Worm (Caenorhabditis elegans) whole organism, L2 larva: ENCODE results near the gene R10H1.1.

Experiments used
- C34F6.9 ChIP-seq: fragments of 150-350 bp; optimal IDR thresholded peaks from 2 replicates; lab custom pipeline; 2014; ENCODE audit warnings: missing biosample characterization, missing genetic modification characterization
- F13H6.1 ChIP-seq: sonication (generic microtip); optimal IDR thresholded peaks from 2 replicates; lab custom pipeline; 2016; ENCODE audit warnings: missing genetic modification characterization, missing compliant biosample characterization
- R02D3.7 ChIP-seq: fragments of 150-350 bp; optimal IDR thresholded peaks from 2 replicates; lab custom pipeline; 2014; ENCODE audit warnings: missing biosample characterization, missing genetic modification characterization
- Y55F3AM.14 ChIP-seq: fragments of 200-800 bp; sonication (Bioruptor generic); optimal IDR thresholded peaks from 2 replicates; lab custom pipeline; 2018; ENCODE audit warnings: mild to moderate bottlenecking, missing genetic modification characterization, missing compliant biosample characterization
- alr-1 ChIP-seq: fragments of 150-350 bp; optimal IDR thresholded peaks from 2 replicates; lab custom pipeline; 2014; ENCODE audit warnings: missing biosample characterization, missing genetic modification characterization
- aly-2 ChIP-seq: fragments of 150-350 bp; optimal IDR thresholded peaks from 2 replicates; lab custom pipeline; 2014; ENCODE audit warnings: missing biosample characterization, missing genetic modification characterization
- ama-1 ChIP-seq: fragments of 150-350 bp; optimal IDR thresholded peaks from 2 replicates; lab custom pipeline; 2018; ENCODE audit warnings: inconsistent platforms
- blmp-1 ChIP-seq: sonication (generic microtip); optimal IDR thresholded peaks from 2 replicates; lab custom pipeline; 2017; ENCODE audit warnings: missing genetic modification characterization, mild to moderate bottlenecking, missing compliant biosample characterization, antibody characterized with exemption, moderate library complexity; ENCODE audit not compliant: insufficient read depth
- ceh-82 ChIP-seq: fragments of 150-350 bp; optimal IDR thresholded peaks from 2 replicates; lab custom pipeline; 2014; ENCODE audit warnings: missing biosample characterization, missing genetic modification characterization
- crh-2 ChIP-seq: sonication (generic microtip); optimal IDR thresholded peaks from 2 replicates; lab custom pipeline; 2017; ENCODE audit warnings: missing biosample characterization, missing genetic modification characterization
- dmd-4 ChIP-seq: sonication (generic microtip); optimal IDR thresholded peaks from 2 replicates; lab custom pipeline; 2017; ENCODE audit warnings: missing biosample characterization, missing genetic modification characterization
- egl-27 ChIP-seq: sonication (generic microtip); optimal IDR thresholded peaks from 3 replicates; lab custom pipeline; 2017; ENCODE audit warnings: missing biosample characterization, missing genetic modification reagents, missing genetic modification characterization
- elt-1 ChIP-seq: fragments of 150-350 bp; optimal IDR thresholded peaks from 2 replicates; lab custom pipeline; 2014; ENCODE audit warnings: missing biosample characterization, missing genetic modification characterization
- elt-3 ChIP-seq: sonication (generic microtip); optimal IDR thresholded peaks from 2 replicates; lab custom pipeline; 2017; ENCODE audit warnings: missing biosample characterization, missing genetic modification characterization
- fos-1 ChIP-seq: fragments of 150-350 bp; optimal IDR thresholded peaks from 2 replicates; lab custom pipeline; 2014; ENCODE audit warnings: missing biosample characterization, missing genetic modification characterization
- gmeb-1 ChIP-seq: fragments of 150-350 bp; optimal IDR thresholded peaks from 2 replicates; lab custom pipeline; 2014; ENCODE audit warnings: missing biosample characterization, missing genetic modification characterization
- lin-11 ChIP-seq: fragments of 150-350 bp; sonication (generic microtip); optimal IDR thresholded peaks from 2 replicates; lab custom pipeline; 2014; ENCODE audit warnings: missing biosample characterization, missing genetic modification characterization, inconsistent platforms, mixed read lengths
- lin-13 ChIP-seq: fragments of 150-350 bp; optimal IDR thresholded peaks from 2 replicates; lab custom pipeline; 2014; ENCODE audit warnings: missing biosample characterization, missing genetic modification reagents, missing genetic modification characterization
- lin-39 ChIP-seq: fragments of 150-350 bp; optimal IDR thresholded peaks from 2 replicates; lab custom pipeline; 2014; ENCODE audit warnings: missing biosample characterization, missing genetic modification reagents, missing genetic modification characterization
- lsy-2 ChIP-seq, 2 experiments: fragments of 150-350 bp in 1 of 2; sonication (generic microtip) in 1 of 2; optimal IDR thresholded peaks; 2 replicates each; lab custom pipeline; 2014 to 2017; ENCODE audit warnings: missing biosample characterization in 2 of 2, missing genetic modification characterization in 2 of 2
- mab-5 ChIP-seq: fragments of 150-350 bp; optimal IDR thresholded peaks from 2 replicates; lab custom pipeline; 2014; ENCODE audit warnings: missing biosample characterization, missing genetic modification characterization
- mdl-1 ChIP-seq, 2 experiments: fragments of 150-350 bp in 1 of 2; sonication (generic microtip) in 1 of 2; optimal IDR thresholded peaks; 2 replicates each; lab custom pipeline; 2017; ENCODE audit warnings: missing biosample characterization in 2 of 2, missing genetic modification characterization in 2 of 2
- nhr-10 ChIP-seq: sonication (generic microtip); optimal IDR thresholded peaks from 2 replicates; lab custom pipeline; 2017; ENCODE audit warnings: missing biosample characterization, missing genetic modification characterization
- nhr-11 ChIP-seq: fragments of 150-350 bp; optimal IDR thresholded peaks from 2 replicates; lab custom pipeline; 2014; ENCODE audit warnings: missing biosample characterization, missing genetic modification characterization
- nhr-12 ChIP-seq: fragments of 150-350 bp; optimal IDR thresholded peaks from 2 replicates; lab custom pipeline; 2014; ENCODE audit warnings: missing biosample characterization, missing genetic modification characterization
- nhr-129 ChIP-seq: fragments of 150-350 bp; optimal IDR thresholded peaks from 2 replicates; lab custom pipeline; 2014; ENCODE audit warnings: missing biosample characterization, missing genetic modification characterization
- nhr-21 ChIP-seq: fragments of 150-350 bp; optimal IDR thresholded peaks from 2 replicates; lab custom pipeline; 2014; ENCODE audit warnings: missing biosample characterization, missing genetic modification characterization
- nhr-237 ChIP-seq: fragments of 150-350 bp; optimal IDR thresholded peaks from 2 replicates; lab custom pipeline; 2014; ENCODE audit warnings: missing biosample characterization, missing genetic modification characterization
- nhr-25 ChIP-seq: fragments of 150-350 bp; sonication (generic microtip); optimal IDR thresholded peaks from 3 replicates; lab custom pipeline; 2014; ENCODE audit warnings: missing biosample characterization, missing genetic modification characterization
- nhr-6 ChIP-seq: fragments of 150-350 bp; optimal IDR thresholded peaks from 2 replicates; lab custom pipeline; 2014; ENCODE audit warnings: missing biosample characterization, missing genetic modification characterization
- nhr-77 ChIP-seq: fragments of 150-350 bp; optimal IDR thresholded peaks from 2 replicates; lab custom pipeline; 2014; ENCODE audit warnings: missing biosample characterization, missing genetic modification characterization
- sem-4 ChIP-seq: fragments of 150-350 bp; optimal IDR thresholded peaks from 2 replicates; lab custom pipeline; 2014; ENCODE audit warnings: missing biosample characterization, missing genetic modification reagents, missing genetic modification characterization
- skn-1 ChIP-seq: sonication (generic microtip); optimal IDR thresholded peaks from 2 replicates; lab custom pipeline; 2017; ENCODE audit warnings: missing biosample characterization, missing genetic modification characterization
- sma-3 ChIP-seq: sonication (generic microtip); optimal IDR thresholded peaks from 2 replicates; lab custom pipeline; 2016; ENCODE audit warnings: missing genetic modification reagents, missing genetic modification characterization, missing compliant biosample characterization
- sma-9 ChIP-seq, 2 experiments: fragments of 150-350 bp in 1 of 2; sonication (generic microtip) in 1 of 2; optimal IDR thresholded peaks; 2 replicates each; lab custom pipeline; 2014 to 2016; ENCODE audit warnings: missing genetic modification characterization in 2 of 2, mild to moderate bottlenecking in 1 of 2, missing biosample characterization in 1 of 2, missing compliant biosample characterization in 1 of 2, missing genetic modification reagents in 1 of 2, moderate library complexity in 1 of 2
- snpc-4 ChIP-seq: fragments of 150-350 bp; optimal IDR thresholded peaks from 2 replicates; lab custom pipeline; 2014; ENCODE audit warnings: missing biosample characterization, missing genetic modification characterization
- unc-39 ChIP-seq: fragments of 150-350 bp; optimal IDR thresholded peaks from 2 replicates; lab custom pipeline; 2014; ENCODE audit warnings: missing biosample characterization, missing genetic modification characterization
- unc-55 ChIP-seq: fragments of 150-350 bp; sonication (generic microtip); optimal IDR thresholded peaks from 3 replicates; lab custom pipeline; 2014; ENCODE audit warnings: missing biosample characterization, missing genetic modification reagents, missing genetic modification characterization
- unc-62 ChIP-seq: fragments of 150-350 bp; optimal IDR thresholded peaks from 2 replicates; lab custom pipeline; 2014; ENCODE audit warnings: missing biosample characterization, missing genetic modification reagents, missing genetic modification characterization
- zag-1 ChIP-seq: fragments of 150-350 bp; optimal IDR thresholded peaks from 2 replicates; lab custom pipeline; 2014; ENCODE audit warnings: missing biosample characterization, missing genetic modification characterization
- ztf-11 ChIP-seq: sonication (generic microtip); optimal IDR thresholded peaks from 2 replicates; lab custom pipeline; 2017; ENCODE audit warnings: missing biosample characterization, missing genetic modification characterization
- ztf-4 ChIP-seq: fragments of 150-350 bp; optimal IDR thresholded peaks from 2 replicates; lab custom pipeline; 2014; ENCODE audit warnings: missing biosample characterization, missing genetic modification characterization

R10H1.1 gene

DNA sequence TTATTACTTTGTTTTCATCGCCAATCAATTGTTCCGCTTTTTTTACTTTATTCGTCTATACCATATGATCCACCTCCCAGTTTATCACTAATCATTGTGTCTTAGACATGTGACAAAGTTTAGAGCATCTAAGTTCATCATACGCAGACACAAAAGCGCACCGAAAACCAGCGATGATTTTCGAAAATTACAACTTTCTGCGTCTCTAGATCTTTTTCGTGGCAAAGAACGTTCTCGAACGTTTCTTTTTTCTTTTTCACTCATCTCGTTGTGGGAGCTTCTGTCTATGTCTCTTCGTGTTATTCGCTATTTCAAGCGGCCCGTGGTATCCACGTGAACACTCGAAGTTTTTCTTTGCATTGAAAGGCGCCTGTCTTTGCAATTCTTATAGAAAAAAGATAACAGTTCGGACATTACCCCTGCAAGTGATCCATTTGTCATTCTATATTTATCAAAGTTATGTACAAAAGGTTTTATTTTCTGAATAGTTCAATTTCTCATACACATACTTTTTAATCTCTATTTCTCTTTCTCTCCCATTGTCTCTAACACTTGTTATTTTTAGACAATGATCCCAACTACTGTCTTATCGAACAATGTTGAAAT is 34.9 kb downstream of the R10H1.1 start, which contains the start of gene ZK1290.5:
TSS of gene ZK1290.5 (plus strand) at position 566 of the 606 bp plus-strand sequence.
- TF ChIP-seq nhr-77 (tag; lab: Kevin White, UChicago) (no peak), crh-2 (peak; percentile 98), C34F6.9 (peak; percentile 96), zag-1 (tag; lab: Kevin White, UChicago) (peak; percentile 53), fos-1 (peak; percentile 87), elt-3 (tag; lab: Kevin White, UChicago) (no peak), gmeb-1 (tag; lab: Kevin White, UChicago) (peak; percentile 62), skn-1 (tag; lab: Kevin White, UChicago) (peak; percentile 62), sem-4 (tag; lab: Kevin White, UChicago) (peak; percentile 79), ztf-11 (no peak), unc-55 (peak; percentile 68), Y55F3AM.14 (GFP tag; lab: Kevin White, UChicago) (peak; percentile 69), nhr-129 (tag; lab: Kevin White, UChicago) (peak; percentile 93), lin-13 (GFP tag; lab: Kevin White, UChicago) (peak; percentile 47), nhr-21 (tag; lab: Kevin White, UChicago) (peak; percentile 94), unc-62 (GFP tag; lab: Kevin White, UChicago) (peak; percentile 18), nhr-11 (tag; lab: Kevin White, UChicago) (no peak), lin-39 (no peak), sma-9 (GFP tag; optimal IDR thresholded peaks at IDR 0.05; lab: Kevin White, UChicago) (peak; percentile 98), sma-9 (tag; optimal IDR thresholded peaks at IDR 0.05; lab: Kevin White, UChicago) (peak; percentile 18), mab-5 (tag; lab: Kevin White, UChicago) (peak; percentile 27), nhr-6 (peak; percentile 84), nhr-12 (tag; lab: Kevin White, UChicago) (no peak), R02D3.7 (tag; lab: Kevin White, UChicago) (no peak), egl-27 (tag; lab: Kevin White, UChicago) (peak; percentile 92), blmp-1 (tag; lab: Kevin White, UChicago) (peak; percentile 71), snpc-4 (peak; percentile 18), lsy-2 (tag; optimal IDR thresholded peaks at IDR 0.05; lab: Kevin White, UChicago) (peak; percentile 28 to 89), F13H6.1 (tag; lab: Kevin White, UChicago) (peak; percentile 95), lin-11 (no peak), nhr-10 (tag; lab: Kevin White, UChicago) (peak; percentile 52), unc-39 (no peak), nhr-25 (tag; lab: Kevin White, UChicago) (peak; percentile 91), ceh-82 (tag; lab: Kevin White, UChicago) (no peak), ztf-4 (tag; lab: Kevin White, UChicago) (peak; percentile 84), sma-3 (GFP tag; lab: Kevin White, UChicago) (peak; percentile 97), mdl-1 (tag; optimal IDR thresholded peaks at IDR 0.05; lab: Kevin White, UChicago) (peak; percentile 74 to 90), ama-1 (no peak)
- TF ChIP-seq, all 48 proteins: peak for 26

- peak; percentile 12 for TF ChIP-seq nhr-21 (tag; lab: Kevin White, UChicago)
- TF ChIP-seq blmp-1 (tag; lab: Kevin White, UChicago) = peak; percentile 5
- no peak for TF ChIP-seq sma-3 (GFP tag; lab: Kevin White, UChicago)
- TF ChIP-seq skn-1 (tag; lab: Kevin White, UChicago) = no peak
Measured at ce11 chrII:7530944-7531343, 36.7 kb downstream of the R10H1.1 start, which contains the start of gene wrt-1. Gene wrt-1 (plus strand): TSS chrII:7530996.

- TF ChIP-seq elt-1 (tag; lab: Kevin White, UChicago) (no peak), nhr-10 (tag; lab: Kevin White, UChicago) (no peak), elt-3 (tag; lab: Kevin White, UChicago) (no peak), unc-39 (no peak), snpc-4 (no peak), R02D3.7 (tag; lab: Kevin White, UChicago) (no peak), nhr-21 (tag; lab: Kevin White, UChicago) (peak; percentile 51), sma-9 (GFP tag; optimal IDR thresholded peaks at IDR 0.05; lab: Kevin White, UChicago) (peak; percentile 54), sma-9 (tag; optimal IDR thresholded peaks at IDR 0.05; lab: Kevin White, UChicago) (no peak), F13H6.1 (tag; lab: Kevin White, UChicago) (no peak), nhr-25 (tag; lab: Kevin White, UChicago) (peak; percentile 29), alr-1 (no peak), blmp-1 (tag; lab: Kevin White, UChicago) (no peak), nhr-237 (no peak), dmd-4 (tag; lab: Kevin White, UChicago) (no peak), nhr-6 (no peak), ztf-11 (no peak), aly-2 (tag; lab: Kevin White, UChicago) (no peak)
Measured at ce11 chrII:7531478-7531877, 37.2 kb downstream of the R10H1.1 start.
